Fruit fly (Drosophila melanogaster) whole organism, prepupa: ENCODE data around the gene aux.

Source experiments
- Blimp-1 ChIP-seq: fragments of 200-800 bp; sonication (Bioruptor generic); optimal IDR thresholded peaks from 3 replicates; lab custom pipeline; 2017; ENCODE audit warnings: missing biosample characterization, missing genetic modification characterization, mild to moderate bottlenecking, moderate library complexity, missing genetic modification reagents
- CG10669 ChIP-seq: fragments of 200-800 bp; sonication (Bioruptor generic); optimal IDR thresholded peaks from 3 replicates; lab custom pipeline; 2018; ENCODE audit warnings: missing biosample characterization, mild to moderate bottlenecking, missing genetic modification characterization, moderate library complexity
- CG11762 ChIP-seq: fragments of 200-800 bp; sonication (Bioruptor generic); optimal IDR thresholded peaks from 3 replicates; lab custom pipeline; 2016; ENCODE audit warnings: missing biosample characterization, missing genetic modification characterization; ENCODE audit not compliant: insufficient read depth
- CG11902 ChIP-seq: fragments of 200-800 bp; sonication (Bioruptor generic); optimal IDR thresholded peaks from 3 replicates; lab custom pipeline; 2016; ENCODE audit warnings: missing biosample characterization, missing genetic modification characterization
- CG15336 ChIP-seq: fragments of 200-800 bp; sonication (Bioruptor generic); IDR thresholded peaks from 2 replicates; pipeline ENCODE4 v1.3.6; 2022; ENCODE audit warnings: missing biosample characterization, missing genetic modification characterization
- CG1621 ChIP-seq: fragments of 200-800 bp; sonication (Bioruptor generic); optimal IDR thresholded peaks from 3 replicates; lab custom pipeline; 2018; ENCODE audit warnings: missing biosample characterization, mild to moderate bottlenecking, missing genetic modification characterization
- CG16779 ChIP-seq: fragments of 200-800 bp; sonication (Bioruptor generic); optimal IDR thresholded peaks from 3 replicates; lab custom pipeline; 2017; ENCODE audit warnings: missing biosample characterization, mild to moderate bottlenecking, missing genetic modification characterization
- CG3032 ChIP-seq: fragments of 200-800 bp; optimal IDR thresholded peaks from 2 replicates; lab custom pipeline; 2019; ENCODE audit warnings: missing biosample characterization, mild to moderate bottlenecking, missing genetic modification characterization, moderate library complexity
- CG31627 ChIP-seq: fragments of 200-800 bp; sonication (Bioruptor generic); optimal IDR thresholded peaks from 3 replicates; lab custom pipeline; 2016; ENCODE audit warnings: missing biosample characterization, missing genetic modification characterization
- CG32006 ChIP-seq: fragments of 200-800 bp; sonication (Bioruptor generic); optimal IDR thresholded peaks from 3 replicates; lab custom pipeline; 2017; ENCODE audit warnings: missing biosample characterization, mild to moderate bottlenecking, missing genetic modification characterization
- CG34406 ChIP-seq: fragments of 200-800 bp; sonication (Bioruptor generic); optimal IDR thresholded peaks from 3 replicates; lab custom pipeline; 2016; ENCODE audit warnings: missing biosample characterization, missing genetic modification characterization
- CG4318 ChIP-seq: fragments of 200-800 bp; sonication (Bioruptor generic); optimal IDR thresholded peaks from 3 replicates; lab custom pipeline; 2017; ENCODE audit warnings: missing biosample characterization, mild to moderate bottlenecking, missing genetic modification characterization
- CG6163 ChIP-seq: fragments of 200-800 bp; sonication (Bioruptor generic); IDR thresholded peaks from 3 replicates; pipeline ENCODE4 v1.3.6; 2022; ENCODE audit warnings: missing biosample characterization, missing genetic modification characterization
- CG6276 ChIP-seq: fragments of 200-800 bp; sonication (Bioruptor generic); optimal IDR thresholded peaks from 2 replicates; lab custom pipeline; 2017; ENCODE audit warnings: missing biosample characterization, mild to moderate bottlenecking, missing genetic modification characterization
- CG6792 ChIP-seq: fragments of 200-800 bp; sonication (Bioruptor generic); optimal IDR thresholded peaks from 3 replicates; lab custom pipeline; 2016; ENCODE audit warnings: missing biosample characterization, missing genetic modification characterization
- CG6808 ChIP-seq: fragments of 200-800 bp; sonication (Bioruptor generic); optimal IDR thresholded peaks from 3 replicates; lab custom pipeline; 2017; ENCODE audit warnings: missing biosample characterization, missing genetic modification characterization, mild to moderate bottlenecking, moderate library complexity, missing genetic modification reagents
- CG6854 ChIP-seq: fragments of 200-800 bp; sonication (Bioruptor generic); optimal IDR thresholded peaks from 2 replicates; lab custom pipeline; 2017; ENCODE audit warnings: missing biosample characterization, mild to moderate bottlenecking, missing genetic modification characterization
- CG7368 ChIP-seq: fragments of 200-800 bp; sonication (Bioruptor generic); optimal IDR thresholded peaks from 3 replicates; lab custom pipeline; 2016; ENCODE audit warnings: missing biosample characterization, missing genetic modification characterization
- CG8319 ChIP-seq: fragments of 200-800 bp; sonication (Bioruptor generic); optimal IDR thresholded peaks from 3 replicates; lab custom pipeline; 2016; ENCODE audit warnings: missing biosample characterization, missing genetic modification characterization
- CG8632 ChIP-seq: fragments of 200-800 bp; sonication (Bioruptor generic); optimal IDR thresholded peaks from 3 replicates; lab custom pipeline; 2016; ENCODE audit warnings: missing biosample characterization, missing genetic modification characterization
- CG9139 ChIP-seq: fragments of 200-800 bp; sonication (Bioruptor generic); optimal IDR thresholded peaks from 3 replicates; lab custom pipeline; 2017; ENCODE audit warnings: missing biosample characterization, mild to moderate bottlenecking, missing genetic modification characterization
- Eip93F ChIP-seq: fragments of 200-800 bp; sonication (Bioruptor generic); optimal IDR thresholded peaks from 2 replicates; lab custom pipeline; 2016; ENCODE audit warnings: missing biosample characterization, mild to moderate bottlenecking, missing genetic modification characterization
- Ets21C ChIP-seq: fragments of 200-800 bp; sonication (Bioruptor generic); optimal IDR thresholded peaks from 3 replicates; lab custom pipeline; 2016; ENCODE audit warnings: missing biosample characterization, missing genetic modification characterization
- Ets96B ChIP-seq: fragments of 200-800 bp; optimal IDR thresholded peaks from 2 replicates; lab custom pipeline; 2019; ENCODE audit warnings: missing biosample characterization, mild to moderate bottlenecking, missing genetic modification characterization, moderate library complexity
- Gug ChIP-seq: fragments of 200-800 bp; sonication (Bioruptor generic); IDR thresholded peaks from 2 replicates; pipeline ENCODE4 v1.3.6; 2022; ENCODE audit warnings: missing biosample characterization, missing genetic modification characterization
- Hr38 ChIP-seq: sonication (Bioruptor generic); optimal IDR thresholded peaks from 2 replicates; lab custom pipeline; 2016; ENCODE audit warnings: missing biosample characterization, missing genetic modification characterization
- Hr39 ChIP-seq: fragments of 200-800 bp; sonication (Bioruptor generic); optimal IDR thresholded peaks from 2 replicates; lab custom pipeline; 2016; ENCODE audit warnings: missing biosample characterization, missing genetic modification characterization
- Hr4 ChIP-seq: fragments of 200-800 bp; sonication (Bioruptor generic); optimal IDR thresholded peaks from 3 replicates; lab custom pipeline; 2016; ENCODE audit warnings: missing biosample characterization, missing genetic modification characterization
- Met ChIP-seq: fragments of 200-800 bp; sonication (Bioruptor generic); optimal IDR thresholded peaks from 3 replicates; lab custom pipeline; 2016; ENCODE audit warnings: missing biosample characterization, missing genetic modification characterization
- OdsH ChIP-seq: fragments of 200-800 bp; sonication (Bioruptor generic); optimal IDR thresholded peaks from 3 replicates; lab custom pipeline; 2016; ENCODE audit warnings: missing biosample characterization, missing genetic modification characterization
- Smox ChIP-seq: fragments of 200-800 bp; sonication (Bioruptor generic); optimal IDR thresholded peaks from 3 replicates; lab custom pipeline; 2016; ENCODE audit warnings: missing biosample characterization, missing genetic modification characterization
- Sox102F ChIP-seq: fragments of 200-800 bp; sonication (Bioruptor generic); optimal IDR thresholded peaks from 2 replicates; lab custom pipeline; 2016; ENCODE audit warnings: missing biosample characterization, mild to moderate bottlenecking, missing genetic modification characterization
- Sox14 ChIP-seq: fragments of 200-800 bp; sonication (Bioruptor generic); optimal IDR thresholded peaks from 3 replicates; lab custom pipeline; 2016; ENCODE audit warnings: missing biosample characterization, missing genetic modification characterization
- Sox15 ChIP-seq: fragments of 200-800 bp; sonication (Bioruptor generic); optimal IDR thresholded peaks from 3 replicates; lab custom pipeline; 2016; ENCODE audit warnings: missing biosample characterization, missing genetic modification characterization
- achi ChIP-seq: fragments of 200-800 bp; sonication (Bioruptor generic); optimal IDR thresholded peaks from 3 replicates; lab custom pipeline; 2016; ENCODE audit warnings: missing biosample characterization, missing genetic modification characterization
- acj6 ChIP-seq: fragments of 200-800 bp; sonication (Bioruptor generic); optimal IDR thresholded peaks from 3 replicates; lab custom pipeline; 2016; ENCODE audit warnings: missing biosample characterization, missing genetic modification characterization
- cyc ChIP-seq: fragments of 200-800 bp; sonication (Bioruptor generic); optimal IDR thresholded peaks from 3 replicates; lab custom pipeline; 2016; ENCODE audit warnings: missing biosample characterization, missing genetic modification characterization
- dac ChIP-seq: fragments of 200-800 bp; sonication (Bioruptor generic); optimal IDR thresholded peaks from 2 replicates; lab custom pipeline; 2017; ENCODE audit warnings: missing biosample characterization, mild to moderate bottlenecking, missing genetic modification characterization
- dsx ChIP-seq: fragments of 200-800 bp; optimal IDR thresholded peaks from 3 replicates; lab custom pipeline; 2019; ENCODE audit warnings: missing biosample characterization, mild to moderate bottlenecking, missing genetic modification characterization, moderate library complexity; ENCODE audit not compliant: poor library complexity, severe bottlenecking
- eg ChIP-seq: fragments of 200-800 bp; sonication (Bioruptor generic); IDR thresholded peaks from 3 replicates; pipeline ENCODE4 v1.3.6; 2022; ENCODE audit warnings: missing biosample characterization, missing genetic modification characterization
- esn ChIP-seq: fragments of 200-800 bp; sonication (Bioruptor generic); optimal IDR thresholded peaks from 2 replicates; lab custom pipeline; 2016; ENCODE audit warnings: missing biosample characterization, mild to moderate bottlenecking, missing genetic modification characterization, moderate library complexity
- fd59A ChIP-seq: fragments of 200-800 bp; sonication (Bioruptor generic); optimal IDR thresholded peaks from 2 replicates; lab custom pipeline; 2017; ENCODE audit warnings: missing biosample characterization, mild to moderate bottlenecking, missing genetic modification characterization, missing genetic modification reagents
- fd85E ChIP-seq: fragments of 200-800 bp; sonication (Bioruptor generic); optimal IDR thresholded peaks from 3 replicates; lab custom pipeline; 2016; ENCODE audit warnings: missing biosample characterization, missing genetic modification characterization
- fkh ChIP-seq: fragments of 200-800 bp; sonication (Bioruptor generic); optimal IDR thresholded peaks from 3 replicates; lab custom pipeline; 2017; ENCODE audit warnings: missing biosample characterization, mild to moderate bottlenecking, missing genetic modification characterization, moderate library complexity
- lz ChIP-seq: fragments of 200-800 bp; sonication (Bioruptor generic); optimal IDR thresholded peaks from 3 replicates; lab custom pipeline; 2016; ENCODE audit warnings: missing biosample characterization, missing genetic modification characterization
- pdm3 ChIP-seq: fragments of 200-800 bp; sonication (Bioruptor generic); optimal IDR thresholded peaks from 3 replicates; lab custom pipeline; 2016; ENCODE audit warnings: missing biosample characterization, missing genetic modification characterization
- salr ChIP-seq, 2 experiments: fragments of 200-800 bp; sonication (Bioruptor generic); optimal IDR thresholded peaks; 3 replicates each; lab custom pipeline; 2016 to 2018; ENCODE audit warnings: missing biosample characterization in 2 of 2, missing genetic modification characterization in 2 of 2, mild to moderate bottlenecking in 1 of 2
- ss ChIP-seq, 2 experiments: fragments of 200-800 bp; sonication (Bioruptor generic); optimal IDR thresholded peaks; 2 replicates in 1 of 2; 3 replicates in 1 of 2; lab custom pipeline; 2017 to 2018; ENCODE audit warnings: mild to moderate bottlenecking in 2 of 2, missing biosample characterization in 2 of 2, missing genetic modification characterization in 2 of 2, moderate library complexity in 1 of 2
- svp ChIP-seq: fragments of 200-800 bp; sonication (Bioruptor generic); peaks from one replicate; lab custom pipeline; 2016; ENCODE audit warnings: missing biosample characterization, missing genetic modification characterization
- topi ChIP-seq: fragments of 200-800 bp; sonication (Bioruptor generic); optimal IDR thresholded peaks from 3 replicates; lab custom pipeline; 2016; ENCODE audit warnings: missing biosample characterization, missing genetic modification characterization
- vri ChIP-seq: fragments of 200-800 bp; sonication (Bioruptor generic); optimal IDR thresholded peaks from 3 replicates; lab custom pipeline; 2016; ENCODE audit warnings: missing biosample characterization, mild to moderate bottlenecking, missing genetic modification characterization

The aux gene

dm6 chr3R:4229137-4229764 lies 17.7 kb downstream of the aux start, which contains the start of gene DhpD:
Gene DhpD, minus strand, starts transcription at chr3R:4229238.
- TF ChIP-seq vri (GFP tag; lab: Kevin White, UChicago) (peak; percentile 83), Met (GFP tag; lab: Kevin White, UChicago) (no peak), Hr4 (GFP tag; lab: Kevin White, UChicago) (peak; percentile 82), CG7368 (peak; percentile 56), CG3032 (tag; lab: Kevin White, UChicago) (peak; percentile 81), dsx (GFP tag; lab: Kevin White, UChicago) (peak; percentile 64), CG9139 (no peak), CG11902 (peak; percentile 56), Eip93F (GFP tag; lab: Kevin White, UChicago) (peak; percentile 48), CG8319 (peak; percentile 65), lz (GFP tag; lab: Kevin White, UChicago) (peak; percentile 86), Sox15 (GFP tag; lab: Kevin White, UChicago) (peak; percentile 63), ss (GFP tag; optimal IDR thresholded peaks at IDR 0.05; lab: Kevin White, UChicago) (no peak), CG8632 (peak; percentile 76), eg (GFP tag; lab: Robert Waterston, UW) (peak; percentile 84), CG6854 (GFP tag; lab: Kevin White, UChicago) (peak; percentile 74), Sox14 (peak; percentile 85), dac (GFP tag; lab: Kevin White, UChicago) (peak; percentile 57), CG32006 (GFP tag; lab: Kevin White, UChicago) (peak; percentile 74), Ets21C (peak; percentile 74), svp (GFP tag; lab: Kevin White, UChicago) (peak; percentile 91), fkh (no peak), CG6808 (GFP tag; lab: Kevin White, UChicago) (no peak), fd85E (GFP tag; lab: Kevin White, UChicago) (peak; percentile 9), Sox102F (GFP tag; lab: Kevin White, UChicago) (no peak), CG16779 (tag; lab: Kevin White, UChicago) (no peak), Gug (GFP tag; lab: Robert Waterston, UW) (peak; percentile 64), CG31627 (GFP tag; lab: Kevin White, UChicago) (peak; percentile 88), topi (GFP tag; lab: Kevin White, UChicago) (peak; percentile 85), Smox (no peak), CG11762 (peak; percentile 58), pdm3 (GFP tag; lab: Kevin White, UChicago) (peak; percentile 86), OdsH (GFP tag; lab: Kevin White, UChicago) (no peak), CG6276 (GFP tag; lab: Kevin White, UChicago) (no peak), Hr39 (GFP tag; lab: Kevin White, UChicago) (peak; percentile 85), fd59A (GFP tag; lab: Kevin White, UChicago) (peak; percentile 58), cyc (peak; percentile 83), CG4318 (no peak), acj6 (GFP tag; lab: Kevin White, UChicago) (peak; percentile 84), Ets96B (peak; percentile 77), Blimp-1 (peak; percentile 55), salr (GFP tag; optimal IDR thresholded peaks at IDR 0.05; lab: Kevin White, UChicago) (peak in 1 of 2 experiments; percentile 53), esn (GFP tag; lab: Kevin White, UChicago) (peak; percentile 89), CG6792 (peak; percentile 81), CG34406 (GFP tag; lab: Kevin White, UChicago) (peak; percentile 80), Hr38 (GFP tag; lab: Kevin White, UChicago) (no peak), achi (GFP tag; lab: Kevin White, UChicago) (no peak), CG6163 (peak; percentile 86), CG10669 (peak; percentile 83), CG1621 (tag; lab: Kevin White, UChicago) (peak; percentile 63), CG15336 (GFP tag; lab: Robert Waterston, UW) (peak; percentile 54)
